Worm (Caenorhabditis elegans) whole organism, L3 larva: ENCODE measurements around the gene clec-224.

Source experiments
- lin-15B ChIP-seq: fragments of 150-350 bp; optimal IDR thresholded peaks from 2 replicates; lab custom pipeline; 2014; ENCODE audit warnings: missing biosample characterization, missing genetic modification characterization
- snpc-4 ChIP-seq: fragments of 150-350 bp; optimal IDR thresholded peaks from 2 replicates; lab custom pipeline; 2014; ENCODE audit warnings: missing biosample characterization, missing genetic modification characterization

ce11 chrV:12211090-12211489 is 31.9 kb upstream of the clec-224 start:
- TF ChIP-seq lin-15B (no peak), snpc-4 (tag; lab: Kevin White, UChicago) (no peak)
